Worm (Caenorhabditis elegans): ENCODE measurements around the gene W06G6.20.

The W06G6.20 gene

ce11 chrV:16627962-16628361 lies 20.2 kb downstream of the W06G6.20 start, which contains the start of gene oac-53:
Gene oac-53 (minus strand): TSS chrV:16627970.
- no peak for TF ChIP-seq skn-1 (tag; optimal IDR thresholded peaks at IDR 0.05)
- TF ChIP-seq fkh-10 (GFP tag; optimal IDR thresholded peaks at IDR 0.05): no peak
- no peak for TF ChIP-seq ceh-82 (tag; optimal IDR thresholded peaks at IDR 0.05)
- TF ChIP-seq tlp-1 (tag; optimal IDR thresholded peaks at IDR 0.05): peak; percentile 3
- TF ChIP-seq lin-39 (tag; optimal IDR thresholded peaks at IDR 0.05): no peak
- peak; percentile 77 for TF ChIP-seq elt-2 (tag; optimal IDR thresholded peaks at IDR 0.05)

DNA sequence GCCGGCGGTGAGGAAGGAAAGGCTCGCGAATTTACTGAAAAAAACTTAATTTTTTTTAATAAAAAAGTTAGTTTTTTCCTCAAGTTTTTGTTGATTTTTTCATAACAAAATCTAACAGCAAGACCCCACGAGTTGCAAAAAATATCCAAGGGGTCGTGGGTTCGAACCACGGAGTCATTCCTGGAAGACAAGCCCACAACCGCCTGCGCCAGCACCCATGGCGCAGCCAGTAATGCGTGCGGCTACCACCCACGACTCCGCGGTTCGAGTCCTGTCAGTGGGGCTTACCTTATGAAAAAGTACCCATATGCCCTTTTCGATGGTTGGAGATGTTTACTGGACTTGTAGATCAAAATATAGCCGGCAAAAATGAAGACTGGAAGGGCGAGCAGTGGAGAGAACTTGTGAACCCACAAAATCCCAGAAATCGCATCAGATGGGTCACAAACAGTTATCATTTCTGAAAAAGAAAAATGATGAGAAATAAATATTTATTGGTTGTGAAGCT lies 25.4 kb downstream of the W06G6.20 start, which contains the start of gene Y70C5A.2:
Gene Y70C5A.2 (minus strand): TSS at position 458 of the 508 bp plus-strand sequence.
- TF ChIP-seq lir-3 (tag; optimal IDR thresholded peaks at IDR 0.05; ENCODE audit: poor library complexity) (no peak), nhr-84 (tag; optimal IDR thresholded peaks at IDR 0.05) (no peak)

ce11 chrV:16621894-16622293 lies 26.3 kb downstream of the W06G6.20 start:
- TF ChIP-seq egl-27 (tag; optimal IDR thresholded peaks at IDR 0.05) (no peak), C34B4.2 (tag; optimal IDR thresholded peaks at IDR 0.05) (no peak), fkh-8 (tag; optimal IDR thresholded peaks at IDR 0.05) (peak; percentile 11), grh-1 (GFP tag; IDR thresholded peaks at IDR 0.05) (0 out of 2 replicates have a peak, but pooled peaks have one; percentile 12), lin-35 (GFP tag; optimal IDR thresholded peaks at IDR 0.05) (no peak), nhr-28 (tag; optimal IDR thresholded peaks at IDR 0.05) (no peak), pqm-1 (tag; optimal IDR thresholded peaks at IDR 0.05) (no peak), jun-1 (tag; optimal IDR thresholded peaks at IDR 0.05) (no peak), nhr-85 (tag) (no peak), unc-86 (tag; optimal IDR thresholded peaks at IDR 0.05) (no peak), egl-13 (tag; optimal IDR thresholded peaks at IDR 0.05) (no peak), nhr-84 (tag; optimal IDR thresholded peaks at IDR 0.05) (no peak)

- TF ChIP-seq C16A3.4 (tag; optimal IDR thresholded peaks at IDR 0.05) (no peak), elt-2 (tag; optimal IDR thresholded peaks at IDR 0.05) (peak; percentile 1)
These were observed 27.3 kb downstream of the W06G6.20 start, which contains the start of gene Y70C5A.3 for ce11 chrV:16620874-16621273. Gene Y70C5A.3 (minus strand): TSS chrV:16620923.

DNA sequence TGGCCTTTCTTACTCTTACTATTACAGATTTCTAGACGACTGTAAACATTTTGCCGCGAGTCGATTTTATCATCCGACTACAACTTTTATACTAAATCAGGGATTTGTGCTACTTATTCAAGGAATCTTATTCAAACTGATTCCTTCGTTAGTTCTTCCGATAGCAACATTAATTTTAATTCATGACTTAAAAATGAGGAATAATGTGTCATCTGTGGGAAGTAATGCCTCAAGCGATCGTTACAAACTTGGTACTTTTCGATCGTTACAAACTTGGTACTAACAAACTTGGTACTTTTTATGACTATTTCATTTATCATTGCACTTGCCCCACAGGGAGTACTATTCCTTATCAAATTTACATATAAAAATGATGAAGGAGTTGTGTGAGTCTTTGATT lies 30.7 kb downstream of the W06G6.20 start, which contains the start of gene Y70C5A.4:
Gene Y70C5A.4 (plus strand): TSS at position 301 of the 400 bp plus-strand sequence.
- TF ChIP-seq hlh-17 (GFP tag; optimal IDR thresholded peaks at IDR 0.05; ENCODE audit: borderline replicate concordance) (no peak), nhr-20 (tag; optimal IDR thresholded peaks at IDR 0.05) (no peak), ceh-82 (tag; optimal IDR thresholded peaks at IDR 0.05) (no peak), fkh-8 (tag; optimal IDR thresholded peaks at IDR 0.05) (no peak), snpc-4 (tag; optimal IDR thresholded peaks at IDR 0.05) (no peak), zip-4 (GFP tag; optimal IDR thresholded peaks at IDR 0.05) (no peak), alr-1 (tag; optimal IDR thresholded peaks at IDR 0.05; ENCODE audit: borderline replicate concordance) (no peak), skn-1 (tag; optimal IDR thresholded peaks at IDR 0.05) (no peak), ceh-63 (GFP tag; optimal IDR thresholded peaks at IDR 0.05) (no peak), C04F5.9 (tag; optimal IDR thresholded peaks at IDR 0.05) (no peak), ceh-88 (GFP tag; IDR thresholded peaks at IDR 0.05) (no peak), tbx-2 (tag; optimal IDR thresholded peaks at IDR 0.05) (no peak), egl-13 (tag; optimal IDR thresholded peaks at IDR 0.05) (no peak), unc-86 (tag; optimal IDR thresholded peaks at IDR 0.05) (no peak), lir-3 (tag; optimal IDR thresholded peaks at IDR 0.05; ENCODE audit: poor library complexity) (no peak), ceh-90 (tag; optimal IDR thresholded peaks at IDR 0.05) (no peak), ceh-8 (GFP tag; optimal IDR thresholded peaks at IDR 0.05) (no peak), swsn-7 (tag; optimal IDR thresholded peaks at IDR 0.05) (no peak), mab-9 (GFP tag; IDR thresholded peaks at IDR 0.05) (no peak)

Measured in whole organism, L1 larva.